Worm (Caenorhabditis elegans): ENCODE measurements around the gene fbxa-73.

The fbxa-73 gene

ce11 chrIII:2253027-2253499 is at the start of gene fbxa-73:
Gene fbxa-73 (plus strand): TSS chrIII:2253449.
- TF ChIP-seq daf-16 (GFP tag; optimal IDR thresholded peaks at IDR 0.05) (no peak), daf-16 (tag; optimal IDR thresholded peaks at IDR 0.05) (peak; percentile 84), ceh-28 (tag; optimal IDR thresholded peaks at IDR 0.05) (no peak), nhr-28 (tag; optimal IDR thresholded peaks at IDR 0.05) (peak; percentile 64), pqm-1 (tag; optimal IDR thresholded peaks at IDR 0.05) (peak; percentile 83)

ce11 chrIII:2205155-2205554 is 48.1 kb upstream of the fbxa-73 start:
- TF ChIP-seq mes-2 (tag; optimal IDR thresholded peaks at IDR 0.05; ENCODE audit: poor library complexity, severe bottlenecking): no peak
- TF ChIP-seq ceh-28 (tag; optimal IDR thresholded peaks at IDR 0.05): peak; percentile 93
- peak; percentile 37 for TF ChIP-seq aha-1 (tag)
- TF ChIP-seq zfp-2 (tag; optimal IDR thresholded peaks at IDR 0.05): no peak

- TF ChIP-seq attf-4 (tag; optimal IDR thresholded peaks at IDR 0.05) (no peak), aly-2 (tag; optimal IDR thresholded peaks at IDR 0.05) (no peak), F10B5.3 (tag; optimal IDR thresholded peaks at IDR 0.05) (no peak), nhr-11 (tag; optimal IDR thresholded peaks at IDR 0.05) (no peak), zag-1 (tag; optimal IDR thresholded peaks at IDR 0.05) (no peak), unc-39 (tag; optimal IDR thresholded peaks at IDR 0.05) (no peak), nhr-102 (tag; optimal IDR thresholded peaks at IDR 0.05) (no peak), nhr-77 (tag; optimal IDR thresholded peaks at IDR 0.05) (no peak), ceh-32 (tag; optimal IDR thresholded peaks at IDR 0.05; ENCODE audit: poor library complexity) (no peak), spr-1 (tag; optimal IDR thresholded peaks at IDR 0.05) (no peak), F37D6.2 (tag; optimal IDR thresholded peaks at IDR 0.05) (no peak), lin-38 (GFP tag; IDR thresholded peaks at IDR 0.05) (no peak), lim-7 (GFP tag; IDR thresholded peaks at IDR 0.05) (no peak), unc-130 (GFP tag; optimal IDR thresholded peaks at IDR 0.05) (no peak), php-3 (GFP tag; IDR thresholded peaks at IDR 0.05) (no peak), lir-3 (tag; optimal IDR thresholded peaks at IDR 0.05) (no peak)
Measured at ce11 chrIII:2207864-2208263, 45.4 kb upstream of the fbxa-73 start, which contains the start of gene C39B5.5. Gene C39B5.5 (plus strand): TSS chrIII:2208164.

- TF ChIP-seq mdt-29 (GFP tag; IDR thresholded peaks at IDR 0.05) (no peak), pqm-1 (tag; optimal IDR thresholded peaks at IDR 0.05) (no peak), nhr-41 (GFP tag; IDR thresholded peaks at IDR 0.05) (no peak), Y75B8A.6 (GFP tag; IDR thresholded peaks at IDR 0.05) (no peak), zip-2 (tag; optimal IDR thresholded peaks at IDR 0.05) (no peak), aha-1 (tag) (peak; percentile 95)
Measured at ce11 chrIII:2210601-2211000, 42.6 kb upstream of the fbxa-73 start.

- no peak for TF ChIP-seq R02D3.7 (tag; optimal IDR thresholded peaks at IDR 0.05)
- peak; percentile 46 for TF ChIP-seq lin-38 (GFP tag; IDR thresholded peaks at IDR 0.05)
- peak; percentile 45 for TF ChIP-seq dmd-6 (GFP tag; IDR thresholded peaks at IDR 0.05)
- no peak for TF ChIP-seq dpl-1 (GFP tag; optimal IDR thresholded peaks at IDR 0.05)
- no peak for TF ChIP-seq nhr-10 (tag; optimal IDR thresholded peaks at IDR 0.05)
Measured at ce11 chrIII:2211120-2211519, 42.1 kb upstream of the fbxa-73 start, which contains the start of gene C39B5.14. Gene C39B5.14 (plus strand): TSS chrIII:2211420.

- TF ChIP-seq mxl-2 (GFP tag; conservative IDR thresholded peaks at IDR 0.05): no peak
- peak; percentile 38 for TF ChIP-seq dve-1 (tag; optimal IDR thresholded peaks at IDR 0.05; ENCODE audit: insufficient read depth)
- no peak for TF ChIP-seq lsy-2 (tag; optimal IDR thresholded peaks at IDR 0.05)
- TF ChIP-seq pqm-1 (tag; optimal IDR thresholded peaks at IDR 0.05): no peak
- TF ChIP-seq ztf-7 (tag; optimal IDR thresholded peaks at IDR 0.05): no peak
- no peak for TF ChIP-seq nhr-111 (GFP tag; optimal IDR thresholded peaks at IDR 0.05)
- TF ChIP-seq nhr-48 (tag; optimal IDR thresholded peaks at IDR 0.05): no peak
- TF ChIP-seq ctbp-1 (GFP tag; IDR thresholded peaks at IDR 0.05): no peak
- TF ChIP-seq duxl-1 (tag; optimal IDR thresholded peaks at IDR 0.05; ENCODE audit: poor library complexity): no peak
- no peak for TF ChIP-seq lin-39 (tag; optimal IDR thresholded peaks at IDR 0.05)
- TF ChIP-seq spr-1 (tag; optimal IDR thresholded peaks at IDR 0.05): no peak
- TF ChIP-seq mdl-1 (tag; optimal IDR thresholded peaks at IDR 0.05): no peak
- TF ChIP-seq T26A8.4 (GFP tag; IDR thresholded peaks at IDR 0.05): no peak
- TF ChIP-seq ztf-11 (tag; optimal IDR thresholded peaks at IDR 0.05): no peak
- TF ChIP-seq ZK546.5 (tag; optimal IDR thresholded peaks at IDR 0.05): no peak
Measured at ce11 chrIII:2212343-2212742, 40.9 kb upstream of the fbxa-73 start.

Data from whole organism, L4 larva.